Fruit fly (Drosophila melanogaster): Measurements from ENCODE around the gene ru.
A peak's percentile ranks its signal among the peaks of the same experiment; 100 is the strongest.

DNA sequence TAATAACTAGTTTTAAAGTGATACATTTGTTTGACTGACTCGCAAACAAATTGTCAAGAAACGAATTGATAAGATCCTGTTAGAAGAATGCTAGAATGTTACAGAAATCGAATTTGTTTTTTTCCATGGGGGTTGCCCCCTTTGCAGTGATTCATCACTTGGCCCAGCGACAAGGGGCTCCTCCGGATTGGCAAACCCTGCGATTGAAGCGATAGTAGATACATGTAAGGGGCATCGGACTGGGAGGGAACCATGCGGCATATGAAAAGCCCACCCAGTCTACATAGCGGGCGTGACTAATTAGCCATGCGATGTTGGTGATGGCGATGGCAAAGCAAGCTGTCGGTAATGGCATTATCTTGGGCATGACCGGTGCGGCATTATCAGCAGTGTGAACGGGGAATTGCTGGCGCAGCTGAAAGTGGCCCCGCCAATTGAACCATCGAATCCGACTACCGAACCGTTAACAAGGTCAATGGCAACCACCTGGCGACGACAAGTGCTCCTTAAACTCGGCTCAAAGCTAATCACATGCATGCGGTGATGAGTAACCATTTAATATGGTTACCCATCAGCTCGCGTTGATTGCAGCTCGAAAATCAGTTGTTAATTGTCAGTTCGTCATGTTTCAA, 23.4 kb upstream of the ru start:
- TF ChIP-seq CG33017 (tag; optimal IDR thresholded peaks at IDR 0.05) (no peak), tj (GFP tag; optimal IDR thresholded peaks at IDR 0.05) (peak; percentile 86), kay (GFP tag; ENCODE audit: borderline replicate concordance) (no peak), Mnt (GFP tag; optimal IDR thresholded peaks at IDR 0.05) (no peak), Clk (GFP tag; optimal IDR thresholded peaks at IDR 0.05) (no peak), CG11617 (GFP tag; optimal IDR thresholded peaks at IDR 0.05) (no peak), CG14711 (tag; optimal IDR thresholded peaks at IDR 0.05) (no peak), CG5204 (GFP tag; optimal IDR thresholded peaks at IDR 0.05) (no peak)

Measured in whole organism, adult.